Worm (Caenorhabditis elegans) whole organism, early embryonic: Measurements from ENCODE around the gene C28H8.8.

ENCODE experiments used
- B0310.2 ChIP-seq: sonication (generic microtip); optimal IDR thresholded peaks from 2 replicates; lab custom pipeline; 2016; ENCODE audit warnings: mild to moderate bottlenecking, missing genetic modification characterization, missing compliant biosample characterization
- F13C5.2 ChIP-seq: sonication (generic microtip); optimal IDR thresholded peaks from 2 replicates; lab custom pipeline; 2017; ENCODE audit warnings: mild to moderate bottlenecking, missing genetic modification characterization, inconsistent platforms, missing compliant biosample characterization
- aly-1 ChIP-seq: sonication (generic microtip); optimal IDR thresholded peaks from 2 replicates; lab custom pipeline; 2016; ENCODE audit warnings: missing genetic modification characterization, missing compliant biosample characterization
- ama-1 ChIP-seq: fragments of 150-350 bp; optimal IDR thresholded peaks from 2 replicates; lab custom pipeline; 2014
- ceh-13 ChIP-seq: fragments of 200-800 bp; sonication (Bioruptor generic); optimal IDR thresholded peaks from 2 replicates; lab custom pipeline; 2018; ENCODE audit warnings: mild to moderate bottlenecking, missing genetic modification characterization, missing compliant biosample characterization
- ceh-36 ChIP-seq: sonication (generic microtip); optimal IDR thresholded peaks from 2 replicates; lab custom pipeline; 2016; ENCODE audit warnings: missing genetic modification characterization, inconsistent platforms, missing compliant biosample characterization
- ets-7 ChIP-seq: sonication (generic microtip); optimal IDR thresholded peaks from 2 replicates; lab custom pipeline; 2016; ENCODE audit warnings: missing genotype, missing genetic modification characterization, missing compliant biosample characterization
- flt-1 ChIP-seq: fragments of 200-800 bp; sonication (Bioruptor generic); IDR thresholded peaks from 2 replicates; pipeline ENCODE4 v1.3.6; 2022; ENCODE audit warnings: missing genetic modification characterization, missing compliant biosample characterization
- hmbx-1 ChIP-seq: sonication (generic microtip); optimal IDR thresholded peaks from 2 replicates; lab custom pipeline; 2016; ENCODE audit warnings: mild to moderate bottlenecking, missing genetic modification characterization, missing compliant biosample characterization
- hmg-4 ChIP-seq: fragments of 200-800 bp; sonication (Bioruptor generic); optimal IDR thresholded peaks from 2 replicates; lab custom pipeline; 2018; ENCODE audit warnings: mild to moderate bottlenecking, missing genetic modification characterization, missing compliant biosample characterization
- hnd-1 ChIP-seq: sonication (generic microtip); optimal IDR thresholded peaks from 2 replicates; lab custom pipeline; 2016; ENCODE audit warnings: missing genetic modification characterization, missing compliant biosample characterization
- pes-1 ChIP-seq: fragments of 200-800 bp; sonication (Bioruptor generic); IDR thresholded peaks from 2 replicates; pipeline ENCODE4 v1.3.6; 2022; ENCODE audit warnings: missing genetic modification reagents, missing genetic modification characterization, missing compliant biosample characterization
- scrt-1 ChIP-seq: fragments of 200-800 bp; sonication (Bioruptor generic); IDR thresholded peaks from 2 replicates; pipeline ENCODE4 v1.3.6; 2022; ENCODE audit warnings: missing genetic modification characterization, missing compliant biosample characterization
- sea-1 ChIP-seq: fragments of 200-800 bp; sonication (Bioruptor generic); conservative IDR thresholded peaks from 2 replicates; pipeline ENCODE4 v1.3.6; 2022; ENCODE audit warnings: missing genetic modification characterization, missing compliant biosample characterization
- tbx-11 ChIP-seq: fragments of 200-800 bp; sonication (Bioruptor generic); IDR thresholded peaks from 2 replicates; pipeline ENCODE4 v1.3.6; 2022; ENCODE audit warnings: missing genetic modification characterization, missing compliant biosample characterization
- tbx-37 ChIP-seq: fragments of 200-800 bp; sonication (Bioruptor generic); conservative IDR thresholded peaks from 2 replicates; pipeline ENCODE4 v1.3.6; 2022; ENCODE audit warnings: missing genetic modification reagents, missing genetic modification characterization, missing compliant biosample characterization
- tra-4 ChIP-seq: sonication (generic microtip); optimal IDR thresholded peaks from 2 replicates; lab custom pipeline; 2017; ENCODE audit warnings: missing genetic modification characterization, missing compliant biosample characterization

Gene C28H8.8

DNA sequence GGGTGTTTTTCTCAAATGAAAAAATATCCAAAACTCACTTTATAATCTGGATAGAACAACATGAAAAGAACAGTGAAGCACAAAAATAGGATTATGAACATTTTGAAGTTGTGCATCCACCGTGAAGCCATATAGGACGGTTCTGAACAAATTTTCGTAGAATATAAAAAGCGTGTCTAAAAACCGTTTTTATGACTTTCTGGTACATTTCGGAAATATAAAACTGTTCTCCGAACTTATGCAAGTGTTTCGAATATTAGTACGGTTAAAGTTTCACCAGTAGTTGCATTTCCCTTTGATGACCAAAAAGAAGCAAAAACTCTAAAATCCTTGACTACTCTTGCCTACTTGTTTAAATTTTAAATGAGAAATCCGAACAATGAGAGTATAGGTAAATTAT, at the start of gene C28H8.8:
C28H8.8 (minus strand) TSS at position 101 of the 400 bp plus-strand sequence.
- no peak for TF ChIP-seq ama-1 (lab: Kevin White, UChicago)
- TF ChIP-seq ceh-13 (GFP tag; lab: Kevin White, UChicago): no peak
- no peak for TF ChIP-seq ets-7 (tag; lab: Kevin White, UChicago)
- no peak for TF ChIP-seq hmbx-1 (tag; lab: Kevin White, UChicago)
- TF ChIP-seq aly-1 (tag; lab: Kevin White, UChicago): no peak
- no peak for TF ChIP-seq hmg-4 (GFP tag; lab: Kevin White, UChicago)
- TF ChIP-seq sea-1 (GFP tag; lab: Robert Waterston, UW): no peak
- TF ChIP-seq pes-1 (GFP tag; lab: Robert Waterston, UW): no peak
- no peak for TF ChIP-seq B0310.2 (tag; lab: Kevin White, UChicago)
- no peak for TF ChIP-seq tra-4 (tag; lab: Kevin White, UChicago)
- TF ChIP-seq ceh-36 (tag; lab: Kevin White, UChicago): no peak
- no peak for TF ChIP-seq tbx-11 (GFP tag; lab: Robert Waterston, UW)

DNA sequence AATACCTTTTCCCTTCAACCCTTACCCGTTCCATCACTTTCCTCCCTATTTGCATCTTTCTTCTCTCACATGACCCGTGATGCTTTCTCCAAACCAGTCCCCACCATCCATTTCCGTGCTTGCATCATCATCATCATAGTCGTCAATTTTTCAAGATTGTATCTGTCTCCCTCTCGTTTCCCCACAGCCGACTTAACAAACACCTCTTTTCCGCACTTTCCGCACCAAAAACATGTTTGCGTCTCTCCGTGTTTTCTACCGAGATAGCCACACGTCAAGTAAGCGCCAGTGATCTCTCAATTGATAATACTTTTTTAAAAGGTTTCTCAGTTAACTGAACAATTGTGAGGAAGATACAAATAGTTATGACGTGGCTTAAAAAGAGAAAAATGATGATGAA, 49.4 kb upstream of the C28H8.8 start:
- TF ChIP-seq ceh-36 (tag; lab: Kevin White, UChicago): no peak
- TF ChIP-seq B0310.2 (tag; lab: Kevin White, UChicago): no peak
- no peak for TF ChIP-seq hmbx-1 (tag; lab: Kevin White, UChicago)
- TF ChIP-seq ets-7 (tag; lab: Kevin White, UChicago): no peak
- TF ChIP-seq scrt-1 (GFP tag; lab: Robert Waterston, UW): no peak
- TF ChIP-seq hnd-1: no peak
- no peak for TF ChIP-seq flt-1 (GFP tag; lab: Robert Waterston, UW)
- no peak for TF ChIP-seq hmg-4 (GFP tag; lab: Kevin White, UChicago)
- no peak for TF ChIP-seq tbx-11 (GFP tag; lab: Robert Waterston, UW)
- TF ChIP-seq tra-4 (tag; lab: Kevin White, UChicago): no peak
- no peak for TF ChIP-seq pes-1 (GFP tag; lab: Robert Waterston, UW)
- no peak for TF ChIP-seq F13C5.2 (tag; lab: Kevin White, UChicago)
- no peak for TF ChIP-seq ceh-13 (GFP tag; lab: Kevin White, UChicago)

DNA sequence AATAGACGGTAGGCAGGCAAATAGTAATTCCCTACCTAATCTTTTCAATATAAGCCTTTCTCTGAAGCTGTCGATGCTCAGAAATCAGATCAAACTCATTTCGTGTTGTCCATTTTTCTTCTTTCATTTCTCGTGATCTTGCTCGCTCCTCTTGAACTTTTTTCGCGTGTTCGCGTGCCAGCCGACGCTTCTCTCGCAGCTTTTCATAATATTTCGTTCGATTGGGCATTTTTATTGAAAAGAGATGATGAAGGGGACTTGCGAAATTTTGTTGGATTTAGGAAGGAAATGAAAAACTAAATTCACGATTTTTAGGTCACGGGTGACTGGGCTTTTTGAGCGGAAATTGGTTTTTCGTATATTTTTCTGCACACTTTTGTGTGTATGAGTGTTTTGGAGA, 48.4 kb upstream of the C28H8.8 start, which contains the start of gene EGAP1.1:
EGAP1.1 (minus strand) TSS at position 229 of the 400 bp plus-strand sequence.
- no peak for TF ChIP-seq scrt-1 (GFP tag; lab: Robert Waterston, UW)
- no peak for TF ChIP-seq ets-7 (tag; lab: Kevin White, UChicago)
- TF ChIP-seq tra-4 (tag; lab: Kevin White, UChicago): no peak
- TF ChIP-seq aly-1 (tag; lab: Kevin White, UChicago): no peak
- TF ChIP-seq hnd-1: no peak
- TF ChIP-seq F13C5.2 (tag; lab: Kevin White, UChicago): no peak
- no peak for TF ChIP-seq B0310.2 (tag; lab: Kevin White, UChicago)
- no peak for TF ChIP-seq pes-1 (GFP tag; lab: Robert Waterston, UW)

DNA sequence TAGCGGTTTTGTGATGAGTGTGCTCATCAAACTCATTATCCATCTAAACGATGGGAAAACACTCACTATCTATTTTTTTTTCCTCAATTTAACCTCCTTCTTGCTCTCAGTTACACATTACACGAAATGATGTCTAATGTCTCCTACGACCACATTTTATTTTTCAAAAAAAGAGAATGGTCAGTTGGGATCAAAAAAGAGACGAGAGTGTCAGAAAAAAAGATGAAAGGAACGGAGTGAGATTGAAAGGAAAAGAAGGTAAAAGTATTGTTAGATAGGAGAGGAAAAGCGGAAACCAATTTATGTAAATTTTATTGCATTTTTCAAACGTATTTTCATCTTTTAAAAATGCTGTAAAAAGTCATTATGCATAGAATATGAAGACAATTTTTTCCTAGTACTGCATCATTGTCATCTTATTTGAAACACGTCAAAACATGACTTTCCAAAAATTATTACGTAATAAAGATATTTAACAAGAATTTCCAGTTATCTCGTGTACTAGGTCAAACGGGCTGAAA, 45.6 kb upstream of the C28H8.8 start:
- no peak for TF ChIP-seq flt-1 (GFP tag; lab: Robert Waterston, UW)
- TF ChIP-seq aly-1 (tag; lab: Kevin White, UChicago): no peak
- TF ChIP-seq hnd-1: no peak
- no peak for TF ChIP-seq ets-7 (tag; lab: Kevin White, UChicago)
- TF ChIP-seq ama-1 (lab: Kevin White, UChicago): no peak
- no peak for TF ChIP-seq hmg-4 (GFP tag; lab: Kevin White, UChicago)
- TF ChIP-seq ceh-36 (tag; lab: Kevin White, UChicago): no peak
- TF ChIP-seq tbx-11 (GFP tag; lab: Robert Waterston, UW): no peak
- TF ChIP-seq sea-1 (GFP tag; lab: Robert Waterston, UW): no peak
- TF ChIP-seq tbx-37: no peak
- TF ChIP-seq hmbx-1 (tag; lab: Kevin White, UChicago): no peak
- no peak for TF ChIP-seq ceh-13 (GFP tag; lab: Kevin White, UChicago)
- no peak for TF ChIP-seq tra-4 (tag; lab: Kevin White, UChicago)
- TF ChIP-seq B0310.2 (tag; lab: Kevin White, UChicago): no peak

DNA sequence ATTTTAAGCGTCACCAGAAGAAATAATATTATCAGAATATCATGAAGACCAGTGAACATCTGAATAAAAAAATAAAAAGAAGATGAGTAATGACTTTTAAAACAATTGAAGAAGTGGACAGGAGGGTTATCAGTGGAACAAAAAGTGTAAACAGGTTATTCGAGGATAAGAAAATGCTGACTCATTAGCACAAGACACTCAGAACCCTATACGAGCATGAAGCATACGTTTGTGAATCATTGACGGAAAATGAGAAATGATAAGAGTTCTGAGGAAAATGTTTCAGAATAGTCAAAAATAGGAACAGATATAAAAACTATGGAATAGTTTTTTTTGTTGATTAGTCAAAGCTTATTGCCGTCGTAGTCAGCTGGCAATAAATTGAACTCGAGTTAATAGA, 44.3 kb upstream of the C28H8.8 start, which contains the start of gene zmp-1:
zmp-1 (minus strand) TSS at position 101 of the 400 bp plus-strand sequence.
- no peak for TF ChIP-seq ama-1 (lab: Kevin White, UChicago)
- TF ChIP-seq aly-1 (tag; lab: Kevin White, UChicago): no peak
- TF ChIP-seq ceh-36 (tag; lab: Kevin White, UChicago): no peak
- no peak for TF ChIP-seq F13C5.2 (tag; lab: Kevin White, UChicago)
- no peak for TF ChIP-seq tbx-11 (GFP tag; lab: Robert Waterston, UW)
- no peak for TF ChIP-seq pes-1 (GFP tag; lab: Robert Waterston, UW)
- no peak for TF ChIP-seq hmg-4 (GFP tag; lab: Kevin White, UChicago)
- TF ChIP-seq ceh-13 (GFP tag; lab: Kevin White, UChicago): no peak
- TF ChIP-seq tra-4 (tag; lab: Kevin White, UChicago): no peak
- TF ChIP-seq hmbx-1 (tag; lab: Kevin White, UChicago): no peak
- TF ChIP-seq sea-1 (GFP tag; lab: Robert Waterston, UW): no peak
- TF ChIP-seq ets-7 (tag; lab: Kevin White, UChicago): no peak
- no peak for TF ChIP-seq scrt-1 (GFP tag; lab: Robert Waterston, UW)
- no peak for TF ChIP-seq flt-1 (GFP tag; lab: Robert Waterston, UW)
- TF ChIP-seq B0310.2 (tag; lab: Kevin White, UChicago): no peak
- TF ChIP-seq tbx-37: no peak
- TF ChIP-seq hnd-1: no peak

DNA sequence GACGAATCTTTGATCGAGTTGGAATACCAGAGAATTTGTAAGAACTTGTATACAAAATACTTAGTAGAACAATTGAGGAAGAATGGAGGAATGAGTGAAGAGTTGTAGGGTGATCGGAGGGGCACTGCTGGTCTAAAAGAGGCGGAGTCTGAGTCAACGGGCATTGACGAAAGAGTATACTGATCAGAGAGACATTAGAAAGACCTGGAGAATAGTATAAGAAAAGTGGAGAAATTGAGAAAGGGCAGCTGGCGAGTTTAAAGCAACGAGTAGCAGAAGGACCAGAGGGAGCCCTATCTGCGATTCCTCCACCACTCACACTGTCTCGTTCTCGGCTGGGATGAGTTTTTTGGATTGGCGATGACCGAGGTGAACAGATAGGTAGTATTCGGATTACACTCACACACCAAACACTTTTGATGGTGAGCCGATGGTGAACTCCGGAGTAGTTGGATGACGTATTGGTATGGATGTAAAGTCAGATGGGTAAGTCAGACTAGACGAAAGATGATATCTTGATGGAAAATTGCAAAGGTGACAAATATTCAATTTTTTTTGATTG, 42.9 kb upstream of the C28H8.8 start, which contains the start of gene EGAP1.5:
EGAP1.5 (plus strand) TSS at position 289 of the 562 bp plus-strand sequence.
- no peak for TF ChIP-seq ama-1 (lab: Kevin White, UChicago)
- no peak for TF ChIP-seq pes-1 (GFP tag; lab: Robert Waterston, UW)

DNA sequence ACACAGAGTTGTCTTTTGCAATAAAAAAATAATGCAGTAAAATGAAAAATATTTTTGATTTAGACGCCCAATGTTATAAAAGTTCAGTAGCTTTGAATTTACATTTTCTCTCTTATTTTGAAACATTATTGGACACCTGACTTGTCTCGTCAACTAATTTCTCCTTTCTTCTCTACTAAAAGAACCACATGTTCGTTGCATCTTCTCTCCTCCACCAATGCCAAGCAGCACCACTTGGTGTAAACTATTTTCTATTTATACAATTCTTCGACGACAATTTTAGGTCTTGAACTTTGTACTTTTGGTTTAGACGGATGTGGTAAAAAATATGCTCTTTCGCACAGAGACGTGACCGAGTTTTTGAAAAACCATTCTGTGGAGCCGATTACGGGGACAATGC, 42.1 kb upstream of the C28H8.8 start:
- TF ChIP-seq tra-4 (tag; lab: Kevin White, UChicago) (no peak), ceh-36 (tag; lab: Kevin White, UChicago) (no peak), scrt-1 (GFP tag; lab: Robert Waterston, UW) (no peak), B0310.2 (tag; lab: Kevin White, UChicago) (no peak), ama-1 (lab: Kevin White, UChicago) (no peak), aly-1 (tag; lab: Kevin White, UChicago) (no peak), ets-7 (tag; lab: Kevin White, UChicago) (no peak), ceh-13 (GFP tag; lab: Kevin White, UChicago) (no peak), sea-1 (GFP tag; lab: Robert Waterston, UW) (no peak), pes-1 (GFP tag; lab: Robert Waterston, UW) (no peak), flt-1 (GFP tag; lab: Robert Waterston, UW) (no peak), tbx-37 (no peak)
